Fruit fly (Drosophila melanogaster) whole organism, embryonic: ENCODE results near the gene CG8944.

Experiments used
- Blimp-1 ChIP-seq: fragments of 200-800 bp; sonication (Bioruptor generic); optimal IDR thresholded peaks from 3 replicates; lab custom pipeline; 2018; ENCODE audit warnings: missing biosample characterization, missing genetic modification characterization, mild to moderate bottlenecking, moderate library complexity, missing genetic modification reagents
- CG10321 ChIP-seq: fragments of 200-800 bp; sonication (Bioruptor generic); IDR thresholded peaks from 2 replicates; pipeline ENCODE4 v1.3.6; 2022; ENCODE audit warnings: missing biosample characterization, missing genetic modification characterization
- CG10565 ChIP-seq: fragments of 200-800 bp; sonication (Bioruptor generic); optimal IDR thresholded peaks from 3 replicates; lab custom pipeline; 2016; ENCODE audit warnings: missing biosample characterization, mild to moderate bottlenecking, missing genetic modification characterization
- CG11085 ChIP-seq: fragments of 200-800 bp; sonication (Bioruptor generic); IDR thresholded peaks from 2 replicates; pipeline ENCODE4 v1.3.6; 2022; ENCODE audit warnings: missing biosample characterization, missing genetic modification characterization
- CG11247 ChIP-seq: fragments of 200-800 bp; sonication (Bioruptor generic); IDR thresholded peaks from 2 replicates; pipeline ENCODE4 v1.3.6; 2022; ENCODE audit warnings: missing biosample characterization, missing genetic modification characterization
- CG11696 ChIP-seq: fragments of 200-800 bp; sonication (Bioruptor generic); IDR thresholded peaks from 2 replicates; pipeline ENCODE4 v1.3.6; 2022; ENCODE audit warnings: missing biosample characterization, missing genetic modification characterization
- CG12391 ChIP-seq: fragments of 200-800 bp; sonication (Bioruptor generic); optimal IDR thresholded peaks from 3 replicates; lab custom pipeline; 2018; ENCODE audit warnings: missing biosample characterization, mild to moderate bottlenecking, missing genetic modification characterization, moderate library complexity
- CG12744 ChIP-seq: fragments of 200-800 bp; sonication (Bioruptor generic); optimal IDR thresholded peaks from 2 replicates; lab custom pipeline; 2016; ENCODE audit warnings: missing biosample characterization, missing genetic modification characterization
- CG15696 ChIP-seq: fragments of 200-800 bp; sonication (Bioruptor generic); optimal IDR thresholded peaks from 2 replicates; lab custom pipeline; 2019; ENCODE audit warnings: missing biosample characterization, mild to moderate bottlenecking, missing genetic modification characterization, moderate library complexity
- CG17361 ChIP-seq: fragments of 200-800 bp; sonication (Bioruptor generic); IDR thresholded peaks from 3 replicates; pipeline ENCODE4 v1.3.6; 2022; ENCODE audit warnings: missing biosample characterization, missing genetic modification characterization
- CG2678 ChIP-seq: fragments of 200-800 bp; sonication (Bioruptor generic); optimal IDR thresholded peaks from 3 replicates; lab custom pipeline; 2019; ENCODE audit warnings: missing biosample characterization, mild to moderate bottlenecking, missing genetic modification characterization, moderate library complexity
- CG2875 ChIP-seq: fragments of 200-800 bp; sonication (Bioruptor generic); optimal IDR thresholded peaks from 2 replicates; lab custom pipeline; 2017; ENCODE audit warnings: missing biosample characterization, mild to moderate bottlenecking, missing genetic modification characterization, missing genetic modification reagents
- CG30020 ChIP-seq: fragments of 200-800 bp; optimal IDR thresholded peaks from 2 replicates; lab custom pipeline; 2019; ENCODE audit warnings: missing biosample characterization, mild to moderate bottlenecking, missing genetic modification characterization, moderate library complexity
- CG30403 ChIP-seq: fragments of 200-800 bp; sonication (Bioruptor generic); optimal IDR thresholded peaks from 3 replicates; lab custom pipeline; 2016; ENCODE audit warnings: missing biosample characterization, missing genetic modification characterization
- CG30431 ChIP-seq: fragments of 200-800 bp; sonication (Bioruptor generic); optimal IDR thresholded peaks from 2 replicates; lab custom pipeline; 2017; ENCODE audit warnings: missing biosample characterization, missing genetic modification characterization
- CG31365 ChIP-seq: fragments of 200-800 bp; sonication (Bioruptor generic); optimal IDR thresholded peaks from 2 replicates; lab custom pipeline; 2018; ENCODE audit warnings: missing biosample characterization, mild to moderate bottlenecking, missing genetic modification characterization
- CG3281 ChIP-seq: fragments of 200-800 bp; sonication (Bioruptor generic); optimal IDR thresholded peaks from 3 replicates; lab custom pipeline; 2017; ENCODE audit warnings: missing biosample characterization, mild to moderate bottlenecking, missing genetic modification characterization
- CG34376 ChIP-seq: fragments of 200-800 bp; sonication (Bioruptor generic); optimal IDR thresholded peaks from 2 replicates; lab custom pipeline; 2018; ENCODE audit warnings: missing biosample characterization, mild to moderate bottlenecking, missing genetic modification characterization
- CG42726 ChIP-seq: fragments of 200-800 bp; sonication (Bioruptor generic); IDR thresholded peaks from 2 replicates; pipeline ENCODE4 v1.3.6; 2022; ENCODE audit warnings: missing biosample characterization, missing genetic modification characterization; ENCODE audit not compliant: partially characterized antibody
- CG4820 ChIP-seq: fragments of 200-800 bp; sonication (Bioruptor generic); optimal IDR thresholded peaks from 3 replicates; lab custom pipeline; 2016; ENCODE audit warnings: missing biosample characterization, missing genetic modification characterization
- CG6175 ChIP-seq: fragments of 200-800 bp; sonication (Bioruptor generic); IDR thresholded peaks from 3 replicates; pipeline ENCODE4 v1.3.6; 2022; ENCODE audit warnings: missing biosample characterization, missing genetic modification characterization
- CG6765 ChIP-seq: fragments of 200-800 bp; sonication (Bioruptor generic); optimal IDR thresholded peaks from 3 replicates; lab custom pipeline; 2017; ENCODE audit warnings: missing biosample characterization, mild to moderate bottlenecking, missing genetic modification characterization
- CG7556 ChIP-seq: fragments of 200-800 bp; sonication (Bioruptor generic); optimal IDR thresholded peaks from 2 replicates; lab custom pipeline; 2017; ENCODE audit warnings: missing biosample characterization, mild to moderate bottlenecking, missing genetic modification characterization
- CG7839 ChIP-seq: fragments of 200-800 bp; sonication (Bioruptor generic); optimal IDR thresholded peaks from 3 replicates; lab custom pipeline; 2018; ENCODE audit warnings: missing biosample characterization, mild to moderate bottlenecking, missing genetic modification characterization, moderate library complexity
- CG9437 ChIP-seq: fragments of 200-800 bp; sonication (Bioruptor generic); optimal IDR thresholded peaks from 2 replicates; lab custom pipeline; 2018; ENCODE audit warnings: missing biosample characterization, mild to moderate bottlenecking, missing genetic modification characterization
- D19B ChIP-seq: fragments of 200-800 bp; sonication (Bioruptor generic); optimal IDR thresholded peaks from 2 replicates; lab custom pipeline; 2017; ENCODE audit warnings: missing biosample characterization, mild to moderate bottlenecking, missing genetic modification characterization
- Doc3 ChIP-seq: fragments of 200-800 bp; sonication (Bioruptor generic); IDR thresholded peaks from 3 replicates; pipeline ENCODE4 v1.3.6; 2022; ENCODE audit warnings: missing biosample characterization, missing genetic modification characterization; ENCODE audit not compliant: partially characterized antibody
- E2f1 ChIP-seq: fragments of 200-800 bp; sonication (Bioruptor generic); IDR thresholded peaks from 2 replicates; pipeline ENCODE4 v1.3.6; 2022; ENCODE audit warnings: missing biosample characterization, missing genetic modification characterization
- Fer2 ChIP-seq: fragments of 200-800 bp; sonication (Bioruptor generic); optimal IDR thresholded peaks from 2 replicates; lab custom pipeline; 2018; ENCODE audit warnings: missing biosample characterization, mild to moderate bottlenecking, missing genetic modification characterization, moderate library complexity
- HLH54F ChIP-seq: fragments of 200-800 bp; sonication (Bioruptor generic); optimal IDR thresholded peaks from 3 replicates; lab custom pipeline; 2016; ENCODE audit warnings: missing biosample characterization, missing genetic modification characterization
- Hr3 ChIP-seq: fragments of 200-800 bp; sonication (Bioruptor generic); optimal IDR thresholded peaks from 3 replicates; lab custom pipeline; 2016; ENCODE audit warnings: missing biosample characterization, missing genetic modification characterization
- Lpt ChIP-seq: fragments of >200 bp; optimal IDR thresholded peaks from 2 replicates; lab custom pipeline; 2018; ENCODE audit warnings: missing biosample characterization, missing genetic modification characterization
- Max ChIP-seq: fragments of 200-800 bp; sonication (Bioruptor generic); optimal IDR thresholded peaks from 2 replicates; lab custom pipeline; 2016; ENCODE audit warnings: missing biosample characterization, mild to moderate bottlenecking, missing genetic modification characterization
- NFAT ChIP-seq: fragments of 200-800 bp; sonication (Bioruptor generic); IDR thresholded peaks from 2 replicates; pipeline ENCODE4 v1.3.6; 2022; ENCODE audit warnings: missing biosample characterization, missing genetic modification characterization
- Nf-YB ChIP-seq: fragments of 200-800 bp; sonication (Bioruptor generic); optimal IDR thresholded peaks from 3 replicates; lab custom pipeline; 2019; ENCODE audit warnings: missing biosample characterization, mild to moderate bottlenecking, missing genetic modification characterization, moderate library complexity
- Oli ChIP-seq: fragments of 200-800 bp; sonication (Bioruptor generic); optimal IDR thresholded peaks from 2 replicates; lab custom pipeline; 2018; ENCODE audit warnings: missing biosample characterization, mild to moderate bottlenecking, missing genetic modification characterization, moderate library complexity
- Taf1 ChIP-seq: fragments of 200-800 bp; sonication (Bioruptor generic); IDR thresholded peaks from 2 replicates; pipeline ENCODE4 v1.3.6; 2022; ENCODE audit warnings: missing biosample characterization, missing genetic modification characterization
- al ChIP-seq: fragments of 200-800 bp; sonication (Bioruptor generic); IDR thresholded peaks from 2 replicates; pipeline ENCODE4 v1.3.6; 2022; ENCODE audit warnings: missing biosample characterization, missing genetic modification characterization
- cad ChIP-seq: fragments of >200 bp; optimal IDR thresholded peaks from 2 replicates; lab custom pipeline; 2017; ENCODE audit warnings: missing biosample characterization, missing genetic modification characterization
- chinmo ChIP-seq: fragments of 200-800 bp; sonication (Bioruptor generic); IDR thresholded peaks from 4 replicates; pipeline ENCODE4 v1.3.6; 2022; ENCODE audit warnings: missing biosample characterization, missing genetic modification characterization; ENCODE audit not compliant: partially characterized antibody
- da ChIP-seq: fragments of 200-800 bp; sonication (Bioruptor generic); optimal IDR thresholded peaks from 2 replicates; lab custom pipeline; 2016; ENCODE audit warnings: missing biosample characterization, missing genetic modification characterization
- dati ChIP-seq: fragments of 200-800 bp; sonication (Bioruptor generic); IDR thresholded peaks from 2 replicates; pipeline ENCODE4 v1.3.6; 2022; ENCODE audit warnings: missing biosample characterization, missing genetic modification characterization
- eve ChIP-seq, 2 experiments: fragments of >200 bp; optimal IDR thresholded peaks; 2 replicates each; lab custom pipeline; 2017; ENCODE audit warnings: missing biosample characterization in 2 of 2, missing genetic modification characterization in 2 of 2
- gcm ChIP-seq: fragments of 200-800 bp; sonication (Bioruptor generic); optimal IDR thresholded peaks from 2 replicates; lab custom pipeline; 2019; ENCODE audit warnings: missing biosample characterization, mild to moderate bottlenecking, missing genetic modification characterization, moderate library complexity
- gcm2 ChIP-seq: fragments of 200-800 bp; sonication (Bioruptor generic); optimal IDR thresholded peaks from 2 replicates; lab custom pipeline; 2016; ENCODE audit warnings: missing biosample characterization, missing genetic modification characterization
- lilli ChIP-seq: fragments of 200-800 bp; sonication (Bioruptor generic); optimal IDR thresholded peaks from 3 replicates; lab custom pipeline; 2016; ENCODE audit warnings: missing biosample characterization, missing genetic modification characterization
- mld ChIP-seq: fragments of 200-800 bp; sonication (Bioruptor generic); IDR thresholded peaks from 3 replicates; pipeline ENCODE4 v1.3.6; 2022; ENCODE audit warnings: missing biosample characterization, missing genetic modification characterization; ENCODE audit not compliant: partially characterized antibody
- oc ChIP-seq: fragments of 200-800 bp; sonication (Bioruptor generic); optimal IDR thresholded peaks from 2 replicates; lab custom pipeline; 2018; ENCODE audit warnings: missing biosample characterization, mild to moderate bottlenecking, missing genetic modification characterization, moderate library complexity
- ro ChIP-seq: fragments of 200-800 bp; sonication (Bioruptor generic); IDR thresholded peaks from 2 replicates; pipeline ENCODE4 v1.3.6; 2022; ENCODE audit warnings: missing biosample characterization, missing genetic modification characterization
- tgo ChIP-seq: fragments of 200-800 bp; sonication (Bioruptor generic); IDR thresholded peaks from 3 replicates; pipeline ENCODE4 v1.3.6; 2022; ENCODE audit warnings: missing biosample characterization, missing genetic modification characterization

The CG8944 gene

dm6 chrX:15745905-15746681 is at the start of gene CG8944, which contains the start of gene CCT6 (continued):
- TF ChIP-seq gcm2 (GFP tag; lab: Kevin White, UChicago) (no peak), CG2875 (no peak), CG12744 (no peak), Hr3 (GFP tag; lab: Kevin White, UChicago) (peak; percentile 28), oc (no peak), tgo (GFP tag; lab: Robert Waterston, UW) (no peak), gcm (no peak), CG6175 (GFP tag; lab: Robert Waterston, UW) (no peak), CG6765 (GFP tag; lab: Kevin White, UChicago) (no peak), CG11696 (no peak), E2f1 (GFP tag; lab: Robert Waterston, UW) (no peak), Taf1 (no peak), CG9437 (no peak), ro (no peak), CG10321 (no peak), Doc3 (GFP tag; lab: Robert Waterston, UW) (0 out of 3 replicates have a peak, but pooled peaks have one; percentile 31), eve (GFP tag; optimal IDR thresholded peaks at IDR 0.05; lab: Kevin White, UChicago) (no peak), Oli (tag; lab: Kevin White, UChicago) (no peak), HLH54F (GFP tag; lab: Kevin White, UChicago) (no peak), chinmo (GFP tag; lab: Robert Waterston, UW) (0 out of 4 replicates have a peak, but pooled peaks have one; percentile 24), CG17361 (no peak), CG11247 (no peak), CG30020 (peak; percentile 4), CG12391 (peak; percentile 59), Fer2 (tag; lab: Kevin White, UChicago) (no peak), lilli (GFP tag; lab: Kevin White, UChicago) (peak; percentile 1), CG15696 (tag; lab: Kevin White, UChicago) (no peak), Blimp-1 (GFP tag; lab: Kevin White, UChicago) (no peak), CG3281 (no peak), CG7556 (no peak), NFAT (GFP tag; lab: Robert Waterston, UW) (no peak), CG30431 (no peak), Nf-YB (GFP tag; lab: Kevin White, UChicago) (no peak), Max (GFP tag; lab: Kevin White, UChicago) (no peak), Lpt (GFP tag; lab: Kevin White, UChicago) (no peak), CG34376 (GFP tag; lab: Kevin White, UChicago) (no peak), dati (GFP tag; lab: Robert Waterston, UW) (no peak), CG2678 (no peak), al (GFP tag; lab: Robert Waterston, UW) (no peak), CG42726 (GFP tag; lab: Robert Waterston, UW) (no peak), cad (GFP tag; lab: Kevin White, UChicago) (no peak), CG11085 (GFP tag; lab: Robert Waterston, UW) (no peak), D19B (GFP tag; lab: Kevin White, UChicago) (no peak), mld (GFP tag; lab: Robert Waterston, UW) (no peak), CG31365 (tag; lab: Kevin White, UChicago) (no peak), CG7839 (tag; lab: Kevin White, UChicago) (no peak), CG10565 (GFP tag; lab: Kevin White, UChicago) (no peak), CG4820 (no peak), da (GFP tag; lab: Kevin White, UChicago) (no peak), CG30403 (GFP tag; lab: Kevin White, UChicago) (peak; percentile 31)
